Fruit fly (Drosophila melanogaster) whole organism, embryonic: Measurements from ENCODE around the gene Blm.

Experiments
- Abd-B ChIP-seq: fragments of 200-800 bp; sonication (Bioruptor generic); optimal IDR thresholded peaks from 2 replicates; lab custom pipeline; 2018; ENCODE audit warnings: missing biosample characterization, mild to moderate bottlenecking, missing genetic modification characterization, moderate library complexity
- Aef1 ChIP-seq: fragments of 200-800 bp; sonication (Bioruptor generic); IDR thresholded peaks from 3 replicates; pipeline ENCODE4 v1.3.6; 2022; ENCODE audit warnings: missing biosample characterization, missing genetic modification characterization
- BEAF-32 ChIP-seq: fragments of 200-800 bp; sonication (Bioruptor generic); optimal IDR thresholded peaks from 3 replicates; lab custom pipeline; 2017; ENCODE audit warnings: missing biosample characterization, missing genetic modification characterization, mild to moderate bottlenecking, moderate library complexity, missing genetic modification reagents
- Bgb ChIP-seq: fragments of 200-800 bp; sonication (Bioruptor generic); IDR thresholded peaks from 2 replicates; pipeline ENCODE4 v1.3.6; 2022; ENCODE audit warnings: missing biosample characterization, missing genetic modification characterization; ENCODE audit not compliant: partially characterized antibody
- CG10209 ChIP-seq: fragments of 200-800 bp; sonication (Bioruptor generic); optimal IDR thresholded peaks from 3 replicates; lab custom pipeline; 2017; ENCODE audit warnings: missing biosample characterization, mild to moderate bottlenecking, missing genetic modification characterization, missing genetic modification reagents
- CG11560 ChIP-seq: fragments of 200-800 bp; sonication (Bioruptor generic); IDR thresholded peaks from 3 replicates; pipeline ENCODE4 v1.3.6; 2022; ENCODE audit warnings: missing biosample characterization, missing genetic modification characterization
- CG12236 ChIP-seq: fragments of 200-800 bp; sonication (Bioruptor generic); optimal IDR thresholded peaks from 2 replicates; lab custom pipeline; 2016; ENCODE audit warnings: missing biosample characterization, missing genetic modification characterization
- CG13296 ChIP-seq: fragments of 200-800 bp; sonication (Bioruptor generic); optimal IDR thresholded peaks from 3 replicates; lab custom pipeline; 2018; ENCODE audit warnings: missing biosample characterization, mild to moderate bottlenecking, missing genetic modification characterization
- CG13624 ChIP-seq: fragments of 200-800 bp; sonication (Bioruptor generic); optimal IDR thresholded peaks from 2 replicates; lab custom pipeline; 2016; ENCODE audit warnings: missing biosample characterization, missing genetic modification characterization
- CG13775 ChIP-seq: fragments of 200-800 bp; sonication (Bioruptor generic); optimal IDR thresholded peaks from 3 replicates; lab custom pipeline; 2017; ENCODE audit warnings: missing biosample characterization, mild to moderate bottlenecking, missing genetic modification characterization
- CG14441 ChIP-seq: fragments of 200-800 bp; sonication (Bioruptor generic); IDR thresholded peaks from 2 replicates; pipeline ENCODE4 v1.3.6; 2022; ENCODE audit warnings: missing biosample characterization, missing genetic modification characterization
- CG14965 ChIP-seq: fragments of 200-800 bp; sonication (Bioruptor generic); optimal IDR thresholded peaks from 2 replicates; lab custom pipeline; 2016; ENCODE audit warnings: missing biosample characterization, missing genetic modification characterization, borderline replicate concordance
- CG15479 ChIP-seq: fragments of 200-800 bp; sonication (Bioruptor generic); optimal IDR thresholded peaks from 3 replicates; lab custom pipeline; 2019; ENCODE audit warnings: missing biosample characterization, mild to moderate bottlenecking, missing genetic modification characterization, moderate library complexity
- CG1602 ChIP-seq: fragments of 200-800 bp; sonication (Bioruptor generic); optimal IDR thresholded peaks from 3 replicates; lab custom pipeline; 2016; ENCODE audit warnings: missing biosample characterization, missing genetic modification characterization
- CG16815 ChIP-seq: fragments of 200-800 bp; sonication (Bioruptor generic); optimal IDR thresholded peaks from 3 replicates; lab custom pipeline; 2017; ENCODE audit warnings: missing biosample characterization, mild to moderate bottlenecking, missing genetic modification characterization
- CG18619 ChIP-seq: fragments of 200-800 bp; sonication (Bioruptor generic); optimal IDR thresholded peaks from 3 replicates; lab custom pipeline; 2017; ENCODE audit warnings: missing biosample characterization, mild to moderate bottlenecking, missing genetic modification characterization
- CG2202 ChIP-seq: fragments of 200-800 bp; sonication (Bioruptor generic); optimal IDR thresholded peaks from 2 replicates; lab custom pipeline; 2018; ENCODE audit warnings: missing biosample characterization, mild to moderate bottlenecking, missing genetic modification characterization
- CG2889 ChIP-seq: fragments of 200-800 bp; sonication (Bioruptor generic); IDR thresholded peaks from 3 replicates; pipeline ENCODE4 v1.3.6; 2022; ENCODE audit warnings: missing biosample characterization, missing genetic modification characterization
- CG3065 ChIP-seq: fragments of 200-800 bp; sonication (Bioruptor generic); optimal IDR thresholded peaks from 2 replicates; lab custom pipeline; 2016; ENCODE audit warnings: missing biosample characterization, missing genetic modification characterization
- CG5180 ChIP-seq: fragments of 200-800 bp; sonication (Bioruptor generic); optimal IDR thresholded peaks from 3 replicates; lab custom pipeline; 2017; ENCODE audit warnings: missing biosample characterization, missing genetic modification characterization, mild to moderate bottlenecking, moderate library complexity, missing genetic modification reagents
- CG7839 ChIP-seq: fragments of 200-800 bp; sonication (Bioruptor generic); optimal IDR thresholded peaks from 3 replicates; lab custom pipeline; 2018; ENCODE audit warnings: missing biosample characterization, mild to moderate bottlenecking, missing genetic modification characterization, moderate library complexity
- D ChIP-seq, 2 experiments: fragments of 200-800 bp in 1 of 2; fragments of >200 bp in 1 of 2; sonication (Bioruptor generic) in 1 of 2; optimal IDR thresholded peaks; 2 replicates in 1 of 2; 3 replicates in 1 of 2; lab custom pipeline; 2017; ENCODE audit warnings: mild to moderate bottlenecking in 1 of 2, missing biosample characterization in 1 of 2, missing genetic modification characterization in 1 of 2, missing genetic modification reagents in 1 of 2
- Deaf1 ChIP-seq: fragments of 200-800 bp; optimal IDR thresholded peaks from 3 replicates; lab custom pipeline; 2019; ENCODE audit warnings: missing biosample characterization, mild to moderate bottlenecking, missing genetic modification characterization, moderate library complexity
- Fer1 ChIP-seq: fragments of 200-800 bp; sonication (Bioruptor generic); optimal IDR thresholded peaks from 2 replicates; lab custom pipeline; 2017; ENCODE audit warnings: missing biosample characterization, mild to moderate bottlenecking, missing genetic modification characterization
- Fer2 ChIP-seq: fragments of 200-800 bp; sonication (Bioruptor generic); optimal IDR thresholded peaks from 2 replicates; lab custom pipeline; 2018; ENCODE audit warnings: missing biosample characterization, mild to moderate bottlenecking, missing genetic modification characterization, moderate library complexity
- H15 ChIP-seq: fragments of 200-800 bp; sonication (Bioruptor generic); IDR thresholded peaks from 3 replicates; pipeline ENCODE4 v1.3.6; 2022; ENCODE audit warnings: missing biosample characterization, missing genetic modification characterization
- Lim3 ChIP-seq: fragments of 200-800 bp; sonication (Bioruptor generic); IDR thresholded peaks from 2 replicates; pipeline ENCODE4 v1.3.6; 2022; ENCODE audit warnings: missing biosample characterization, missing genetic modification characterization
- Neu2 ChIP-seq: fragments of 200-800 bp; sonication (Bioruptor generic); optimal IDR thresholded peaks from 3 replicates; lab custom pipeline; 2016; ENCODE audit warnings: missing biosample characterization, missing genetic modification characterization, borderline replicate concordance
- Nf-YB ChIP-seq: fragments of 200-800 bp; sonication (Bioruptor generic); optimal IDR thresholded peaks from 3 replicates; lab custom pipeline; 2019; ENCODE audit warnings: missing biosample characterization, mild to moderate bottlenecking, missing genetic modification characterization, moderate library complexity
- Nf-YC ChIP-seq: fragments of 200-800 bp; optimal IDR thresholded peaks from 3 replicates; lab custom pipeline; 2019; ENCODE audit warnings: missing biosample characterization, mild to moderate bottlenecking, missing genetic modification characterization, moderate library complexity
- Oaz ChIP-seq: fragments of 200-800 bp; sonication (Bioruptor generic); IDR thresholded peaks from 2 replicates; pipeline ENCODE4 v1.3.6; 2022; ENCODE audit warnings: missing biosample characterization, missing genetic modification characterization
- Side ChIP-seq: fragments of 200-800 bp; sonication (Bioruptor generic); optimal IDR thresholded peaks from 2 replicates; lab custom pipeline; 2016; ENCODE audit warnings: missing biosample characterization, missing genetic modification characterization
- chn ChIP-seq: fragments of 200-800 bp; sonication (Bioruptor generic); optimal IDR thresholded peaks from 2 replicates; lab custom pipeline; 2016; ENCODE audit warnings: missing biosample characterization, missing genetic modification characterization
- croc ChIP-seq: fragments of 200-800 bp; sonication (Bioruptor generic); conservative IDR thresholded peaks from 3 replicates; pipeline ENCODE4 v1.3.6; 2022; ENCODE audit warnings: missing biosample characterization, missing genetic modification characterization
- cwo ChIP-seq: fragments of 200-800 bp; sonication (Bioruptor generic); optimal IDR thresholded peaks from 3 replicates; lab custom pipeline; 2017; ENCODE audit warnings: missing biosample characterization, missing genetic modification characterization, mild to moderate bottlenecking, moderate library complexity, missing genetic modification reagents
- dpn ChIP-seq, 2 experiments: fragments of 200-800 bp; sonication (Bioruptor generic); optimal IDR thresholded peaks; 3 replicates each; lab custom pipeline; 2016; ENCODE audit warnings: missing biosample characterization in 2 of 2, missing genetic modification characterization in 2 of 2
- ewg ChIP-seq: fragments of 200-800 bp; sonication (Bioruptor generic); optimal IDR thresholded peaks from 3 replicates; lab custom pipeline; 2017; ENCODE audit warnings: mild to moderate bottlenecking, missing biosample characterization, missing genetic modification reagents, missing genetic modification characterization
- fd96Cb ChIP-seq: fragments of 200-800 bp; sonication (Bioruptor generic); optimal IDR thresholded peaks from 2 replicates; lab custom pipeline; 2018; ENCODE audit warnings: missing biosample characterization, mild to moderate bottlenecking, missing genetic modification characterization, moderate library complexity
- maf-S ChIP-seq: fragments of 200-800 bp; sonication (Bioruptor generic); optimal IDR thresholded peaks from 2 replicates; lab custom pipeline; 2016; ENCODE audit warnings: missing biosample characterization, missing genetic modification characterization
- mld ChIP-seq: fragments of 200-800 bp; sonication (Bioruptor generic); IDR thresholded peaks from 3 replicates; pipeline ENCODE4 v1.3.6; 2022; ENCODE audit warnings: missing biosample characterization, missing genetic modification characterization; ENCODE audit not compliant: partially characterized antibody
- odd ChIP-seq: fragments of 200-800 bp; sonication (Bioruptor generic); optimal IDR thresholded peaks from 2 replicates; lab custom pipeline; 2017; ENCODE audit warnings: missing biosample characterization, mild to moderate bottlenecking, missing genetic modification characterization
- slou ChIP-seq: fragments of 200-800 bp; sonication (Bioruptor generic); optimal IDR thresholded peaks from 3 replicates; lab custom pipeline; 2016; ENCODE audit warnings: missing biosample characterization, missing genetic modification characterization
- tio ChIP-seq: fragments of 200-800 bp; sonication (Bioruptor generic); optimal IDR thresholded peaks from 2 replicates; lab custom pipeline; 2017; ENCODE audit warnings: missing biosample characterization, missing genetic modification characterization, inconsistent platforms
- trem ChIP-seq: fragments of 200-800 bp; optimal IDR thresholded peaks from 3 replicates; lab custom pipeline; 2019; ENCODE audit warnings: missing biosample characterization, mild to moderate bottlenecking, missing genetic modification characterization, moderate library complexity
- tx ChIP-seq: fragments of 200-800 bp; sonication (Bioruptor generic); optimal IDR thresholded peaks from 2 replicates; lab custom pipeline; 2016; ENCODE audit warnings: missing biosample characterization, missing genetic modification characterization
- unpg ChIP-seq: fragments of 200-800 bp; sonication (Bioruptor generic); optimal IDR thresholded peaks from 3 replicates; lab custom pipeline; 2018; ENCODE audit warnings: missing biosample characterization, mild to moderate bottlenecking, missing genetic modification characterization, moderate library complexity
- vfl ChIP-seq: fragments of 200-800 bp; sonication (Bioruptor generic); optimal IDR thresholded peaks from 2 replicates; lab custom pipeline; 2016; ENCODE audit warnings: missing biosample characterization, missing genetic modification characterization
- wek ChIP-seq: fragments of 200-800 bp; sonication (Bioruptor generic); optimal IDR thresholded peaks from 3 replicates; lab custom pipeline; 2018; ENCODE audit warnings: missing biosample characterization, mild to moderate bottlenecking, missing genetic modification characterization, moderate library complexity
- wor ChIP-seq: fragments of 200-800 bp; sonication (Bioruptor generic); IDR thresholded peaks from 2 replicates; pipeline ENCODE4 v1.3.6; 2022; ENCODE audit warnings: missing biosample characterization, missing genetic modification characterization

The Blm gene

DNA sequence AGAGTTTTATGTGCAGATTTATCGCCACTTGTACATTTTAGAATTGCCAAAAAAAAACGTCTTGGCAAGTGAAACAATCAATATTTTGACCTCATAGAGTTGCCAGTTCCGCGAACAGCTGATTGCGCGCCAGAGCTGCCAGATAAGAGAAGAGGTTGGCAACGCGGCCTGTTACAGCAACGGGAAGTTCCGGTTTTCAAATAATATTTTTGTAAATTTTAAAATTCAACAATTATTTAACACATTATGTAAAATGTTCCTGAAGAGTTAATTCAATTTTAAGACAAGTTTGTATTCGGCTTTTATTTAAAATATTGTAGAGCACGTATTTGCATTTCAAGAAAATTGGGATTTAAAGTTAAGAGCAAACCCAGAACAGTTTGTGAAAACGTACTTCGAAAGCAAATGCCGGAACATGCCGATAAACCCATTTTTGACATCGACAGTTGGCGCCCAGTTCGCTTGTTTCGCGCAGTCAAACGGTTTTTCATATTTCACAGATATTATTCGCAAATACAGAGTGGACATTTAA, 45.2 kb upstream of the Blm start, which contains the start of the genes prd1 and HisCl1 (continued):
- TF ChIP-seq wor (GFP tag; lab: Robert Waterston, UW), result no peak
- peak; percentile 76 for TF ChIP-seq CG13296 (GFP tag; lab: Kevin White, UChicago)
- TF ChIP-seq ewg (GFP tag; lab: Kevin White, UChicago), result no peak
- peak; percentile 74 for TF ChIP-seq CG13624 (GFP tag; lab: Kevin White, UChicago)
- TF ChIP-seq tio (GFP tag; lab: Kevin White, UChicago), result peak; percentile 35
- peak; percentile 63 for TF ChIP-seq Aef1
- peak; percentile 69 for TF ChIP-seq vfl
- peak; percentile 70 for TF ChIP-seq fd96Cb (tag; lab: Kevin White, UChicago)
- peak; percentile 69 for TF ChIP-seq CG14441 (GFP tag; lab: Robert Waterston, UW)
- no peak for TF ChIP-seq mld
- TF ChIP-seq CG2202 (tag; lab: Kevin White, UChicago), result peak; percentile 31
- TF ChIP-seq CG16815 (GFP tag; lab: Kevin White, UChicago), result peak; percentile 67
- no peak for TF ChIP-seq CG15479 (GFP tag; lab: Kevin White, UChicago)
- TF ChIP-seq Fer2 (tag; lab: Kevin White, UChicago), result peak; percentile 73
- peak; percentile 84 for TF ChIP-seq CG7839 (tag; lab: Kevin White, UChicago)
- no peak for TF ChIP-seq Bgb (GFP tag; lab: Robert Waterston, UW)
- peak; percentile 11 for TF ChIP-seq CG5180 (GFP tag; lab: Kevin White, UChicago)
- TF ChIP-seq CG13775 (GFP tag; lab: Kevin White, UChicago), result peak; percentile 75
- peak; percentile 87 for TF ChIP-seq Abd-B (GFP tag; lab: Kevin White, UChicago)
- TF ChIP-seq CG18619, result peak; percentile 78
- TF ChIP-seq cwo (GFP tag; lab: Kevin White, UChicago), result no peak
- TF ChIP-seq Nf-YC, result no peak
- TF ChIP-seq CG12236, result no peak
- TF ChIP-seq maf-S, result peak; percentile 42
- no peak for TF ChIP-seq Oaz (GFP tag; lab: Robert Waterston, UW)
- TF ChIP-seq croc (GFP tag; lab: Robert Waterston, UW), result peak; percentile 55
- peak; percentile 61 for TF ChIP-seq CG1602 (GFP tag; lab: Kevin White, UChicago)
- TF ChIP-seq Nf-YB, result no peak
- TF ChIP-seq trem (tag; lab: Kevin White, UChicago), result peak; percentile 56
- peak; percentile 57 to 70 for TF ChIP-seq dpn (GFP tag; optimal IDR thresholded peaks at IDR 0.05; lab: Kevin White, UChicago)
- no peak for TF ChIP-seq Lim3
- no peak for TF ChIP-seq unpg
- TF ChIP-seq Deaf1, result no peak
- no peak for TF ChIP-seq CG14965
- TF ChIP-seq wek (GFP tag; lab: Kevin White, UChicago), result no peak
- TF ChIP-seq Neu2 (GFP tag; lab: Kevin White, UChicago), result no peak
- no peak for TF ChIP-seq CG3065 (GFP tag; lab: Kevin White, UChicago)
- TF ChIP-seq CG10209, result peak; percentile 72
- peak; percentile 44 for TF ChIP-seq BEAF-32 (GFP tag; lab: Kevin White, UChicago)
- no peak for TF ChIP-seq odd
- TF ChIP-seq Side, result peak; percentile 27
- TF ChIP-seq CG11560 (tag; lab: Robert Waterston, UW), result peak; percentile 44; the same call in 1 of the 3 replicates
- TF ChIP-seq chn (GFP tag; lab: Kevin White, UChicago), result peak; percentile 24
- peak; percentile 37; the same call in 1 of the 3 replicates for TF ChIP-seq H15 (GFP tag; lab: Robert Waterston, UW)
- peak; percentile 70 for TF ChIP-seq Fer1 (GFP tag; lab: Kevin White, UChicago)
- TF ChIP-seq D (optimal IDR thresholded peaks at IDR 0.05; lab: Kevin White, UChicago), result no peak
- peak; percentile 56 for TF ChIP-seq D (GFP tag; optimal IDR thresholded peaks at IDR 0.05; lab: Kevin White, UChicago)
- peak; percentile 12 for TF ChIP-seq tx (GFP tag; lab: Kevin White, UChicago)
- TF ChIP-seq CG2889 (GFP tag; lab: Robert Waterston, UW), result 0 out of 3 replicates have a peak, but pooled peaks have one; percentile 38
- TF ChIP-seq slou (GFP tag; lab: Kevin White, UChicago), result peak; percentile 32
